Worm (Caenorhabditis elegans): ENCODE measurements around the gene ule-5.

The ule-5 gene

DNA sequence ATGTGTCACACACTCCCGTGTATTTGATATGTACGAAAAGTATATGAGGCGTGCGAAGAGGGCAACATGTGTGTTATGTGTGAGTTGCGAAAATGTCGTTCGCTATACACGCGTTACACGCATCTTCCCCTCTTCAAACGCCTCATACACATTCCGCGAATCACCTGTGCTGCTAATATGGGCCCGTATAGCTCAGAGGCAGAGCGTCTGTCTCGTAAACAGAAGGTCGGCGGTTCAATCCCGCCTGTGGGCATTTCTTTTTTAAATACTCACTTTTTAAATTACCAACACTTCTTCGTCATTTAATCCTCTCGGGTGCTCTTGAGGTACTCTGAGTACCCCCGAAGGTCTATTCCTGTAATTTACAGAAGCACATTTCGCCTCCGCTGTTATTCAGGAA lies 50.6 kb downstream of the ule-5 start (continued):
- TF ChIP-seq attf-3 (GFP tag; conservative IDR thresholded peaks at IDR 0.05) (no peak), tlf-1 (GFP tag; optimal IDR thresholded peaks at IDR 0.05) (no peak), Y95B8A.8 (GFP tag; IDR thresholded peaks at IDR 0.05) (no peak), nhr-80 (tag; optimal IDR thresholded peaks at IDR 0.05) (no peak), cebp-1 (GFP tag; IDR thresholded peaks at IDR 0.05) (0 out of 2 replicates have a peak, but pooled peaks have one; percentile 30), cebp-1 (tag; optimal IDR thresholded peaks at IDR 0.05) (no peak), pha-4 (tag; optimal IDR thresholded peaks at IDR 0.05) (no peak), K11D2.4 (GFP tag; IDR thresholded peaks at IDR 0.05) (no peak), efl-1 (GFP tag; optimal IDR thresholded peaks at IDR 0.05) (no peak), T26A5.8 (tag; optimal IDR thresholded peaks at IDR 0.05) (no peak), F49E8.2 (tag; optimal IDR thresholded peaks at IDR 0.05; ENCODE audit: insufficient read depth) (no peak), aptf-2 (GFP tag; conservative IDR thresholded peaks at IDR 0.05) (no peak), Y53G8AR.9 (GFP tag; conservative IDR thresholded peaks at IDR 0.05) (no peak), chd-7 (tag; optimal IDR thresholded peaks at IDR 0.05) (peak; percentile 39), ceh-79 (tag; optimal IDR thresholded peaks at IDR 0.05) (no peak), mxl-1 (tag; optimal IDR thresholded peaks at IDR 0.05) (peak; percentile 85), ztf-26 (tag; optimal IDR thresholded peaks at IDR 0.05) (no peak), F52B5.7 (tag; optimal IDR thresholded peaks at IDR 0.05) (no peak), C06A6.2 (GFP tag; conservative IDR thresholded peaks at IDR 0.05) (no peak), nfya-2 (GFP tag; IDR thresholded peaks at IDR 0.05) (no peak), pbrm-1 (GFP tag; IDR thresholded peaks at IDR 0.05) (peak; percentile 78), F55B11.4 (tag; optimal IDR thresholded peaks at IDR 0.05; ENCODE audit: borderline replicate concordance, insufficient read depth) (no peak), tbp1 (GFP tag; optimal IDR thresholded peaks at IDR 0.05) (peak; percentile 94), rpc-1 (optimal IDR thresholded peaks at IDR 0.05) (peak; percentile 71), rpc-1 (tag; optimal IDR thresholded peaks at IDR 0.05) (peak; percentile 93), sea-2 (GFP tag; IDR thresholded peaks at IDR 0.05) (peak; percentile 82; the same call in 1 of the 2 replicates), nhr-120 (GFP tag; IDR thresholded peaks at IDR 0.05) (no peak), ama-1 (optimal IDR thresholded peaks at IDR 0.05) (no peak), ama-1 (GFP tag; optimal IDR thresholded peaks at IDR 0.05) (peak in 1 of 2 experiments; percentile 25), B0261.1 (tag; optimal IDR thresholded peaks at IDR 0.05) (peak; percentile 89), let-526 (GFP tag; IDR thresholded peaks at IDR 0.05) (no peak), ztf-6 (GFP tag; IDR thresholded peaks at IDR 0.05) (no peak), lin-26 (GFP tag; IDR thresholded peaks at IDR 0.05) (no peak), ztf-22 (GFP tag; optimal IDR thresholded peaks at IDR 0.05) (no peak), K12H6.12 (tag; optimal IDR thresholded peaks at IDR 0.05) (no peak), dox-1 (GFP tag; IDR thresholded peaks at IDR 0.05) (peak; percentile 79; the same call in 1 of the 2 replicates), ekl-4 (GFP tag; IDR thresholded peaks at IDR 0.05) (no peak), B0336.3 (GFP tag; IDR thresholded peaks at IDR 0.05) (no peak), egrh-3 (GFP tag; IDR thresholded peaks at IDR 0.05) (no peak), zfh-2 (GFP tag; conservative IDR thresholded peaks at IDR 0.05) (no peak), F23B12.7 (tag; optimal IDR thresholded peaks at IDR 0.05; ENCODE audit: insufficient read depth) (no peak), nhr-27 (tag; optimal IDR thresholded peaks at IDR 0.05) (no peak), Y79H2A.3 (GFP tag; conservative IDR thresholded peaks at IDR 0.05) (no peak), unc-62 (GFP tag; optimal IDR thresholded peaks at IDR 0.05) (no peak), let-607 (tag; optimal IDR thresholded peaks at IDR 0.05) (peak in 1 of 2 experiments; percentile 15), nfyb-1 (GFP tag; IDR thresholded peaks at IDR 0.05) (peak; percentile 67), snpc-3.4 (tag; optimal IDR thresholded peaks at IDR 0.05) (peak; percentile 62), egl-18 (GFP tag; IDR thresholded peaks at IDR 0.05) (no peak), F37B4.10 (GFP tag; IDR thresholded peaks at IDR 0.05) (no peak), hsf-1 (GFP tag; IDR thresholded peaks at IDR 0.05) (no peak), repo-1 (tag; optimal IDR thresholded peaks at IDR 0.05) (no peak)

Measured in whole organism, young adult.